Fruit fly (Drosophila melanogaster) whole organism, embryonic: Measurements from ENCODE around the gene Rbf2.
A peak's percentile ranks its signal among the peaks of the same experiment; 100 is the strongest.

Source experiments
- Aef1 ChIP-seq: fragments of 200-800 bp; sonication (Bioruptor generic); IDR thresholded peaks from 3 replicates; pipeline ENCODE4 v1.3.6; 2022; ENCODE audit warnings: missing biosample characterization, missing genetic modification characterization
- Atf6 ChIP-seq: fragments of 200-800 bp; sonication (Bioruptor generic); IDR thresholded peaks from 2 replicates; pipeline ENCODE4 v1.3.6; 2022; ENCODE audit warnings: missing biosample characterization, missing genetic modification characterization
- Bteb2 ChIP-seq: fragments of 200-800 bp; sonication (Bioruptor generic); optimal IDR thresholded peaks from 2 replicates; lab custom pipeline; 2016; ENCODE audit warnings: missing biosample characterization, missing genetic modification characterization
- CG10321 ChIP-seq: fragments of 200-800 bp; sonication (Bioruptor generic); IDR thresholded peaks from 2 replicates; pipeline ENCODE4 v1.3.6; 2022; ENCODE audit warnings: missing biosample characterization, missing genetic modification characterization
- CG10979 ChIP-seq: fragments of 200-800 bp; sonication (Bioruptor generic); optimal IDR thresholded peaks from 2 replicates; lab custom pipeline; 2018; ENCODE audit warnings: missing biosample characterization, mild to moderate bottlenecking, missing genetic modification characterization, moderate library complexity
- CG11723 ChIP-seq: fragments of 200-800 bp; sonication (Bioruptor generic); optimal IDR thresholded peaks from 2 replicates; lab custom pipeline; 2017; ENCODE audit warnings: missing biosample characterization, mild to moderate bottlenecking, missing genetic modification characterization
- CG12391 ChIP-seq: fragments of 200-800 bp; sonication (Bioruptor generic); optimal IDR thresholded peaks from 3 replicates; lab custom pipeline; 2018; ENCODE audit warnings: missing biosample characterization, mild to moderate bottlenecking, missing genetic modification characterization, moderate library complexity
- CG13624 ChIP-seq: fragments of 200-800 bp; sonication (Bioruptor generic); optimal IDR thresholded peaks from 2 replicates; lab custom pipeline; 2016; ENCODE audit warnings: missing biosample characterization, missing genetic modification characterization
- CG14441 ChIP-seq: fragments of 200-800 bp; sonication (Bioruptor generic); IDR thresholded peaks from 2 replicates; pipeline ENCODE4 v1.3.6; 2022; ENCODE audit warnings: missing biosample characterization, missing genetic modification characterization
- CG14965 ChIP-seq: fragments of 200-800 bp; sonication (Bioruptor generic); optimal IDR thresholded peaks from 2 replicates; lab custom pipeline; 2016; ENCODE audit warnings: missing biosample characterization, missing genetic modification characterization, borderline replicate concordance
- CG15696 ChIP-seq: fragments of 200-800 bp; sonication (Bioruptor generic); optimal IDR thresholded peaks from 2 replicates; lab custom pipeline; 2019; ENCODE audit warnings: missing biosample characterization, mild to moderate bottlenecking, missing genetic modification characterization, moderate library complexity
- CG18764 ChIP-seq: fragments of 200-800 bp; sonication (Bioruptor generic); optimal IDR thresholded peaks from 3 replicates; lab custom pipeline; 2016; ENCODE audit warnings: missing biosample characterization, missing genetic modification characterization
- CG31441 ChIP-seq: fragments of 200-800 bp; sonication (Bioruptor generic); IDR thresholded peaks from 2 replicates; pipeline ENCODE4 v1.3.6; 2022; ENCODE audit warnings: missing biosample characterization, missing genetic modification characterization
- CG32532 ChIP-seq: fragments of 200-800 bp; sonication (Bioruptor generic); IDR thresholded peaks from 2 replicates; pipeline ENCODE4 v1.3.6; 2022; ENCODE audit warnings: missing biosample characterization, missing genetic modification characterization
- CG32772 ChIP-seq: fragments of 200-800 bp; sonication (Bioruptor generic); IDR thresholded peaks from 2 replicates; pipeline ENCODE4 v1.3.6; 2022; ENCODE audit warnings: missing biosample characterization, missing genetic modification characterization
- CG6654 ChIP-seq: fragments of 200-800 bp; sonication (Bioruptor generic); optimal IDR thresholded peaks from 2 replicates; lab custom pipeline; 2017; ENCODE audit warnings: missing biosample characterization, mild to moderate bottlenecking, missing genetic modification characterization
- CG7271 ChIP-seq: fragments of 200-800 bp; sonication (Bioruptor generic); optimal IDR thresholded peaks from 2 replicates; lab custom pipeline; 2018; ENCODE audit warnings: missing biosample characterization, mild to moderate bottlenecking, missing genetic modification characterization, moderate library complexity
- CG8281 ChIP-seq: fragments of 200-800 bp; sonication (Bioruptor generic); optimal IDR thresholded peaks from 2 replicates; lab custom pipeline; 2018; ENCODE audit warnings: missing biosample characterization, mild to moderate bottlenecking, missing genetic modification characterization, moderate library complexity
- CG8290 ChIP-seq, 3 experiments: fragments of 200-800 bp; sonication (Bioruptor generic); optimal IDR thresholded peaks; 2 replicates each; lab custom pipeline; 2016 to 2019; ENCODE audit warnings: missing biosample characterization in 3 of 3, missing genetic modification characterization in 3 of 3, mild to moderate bottlenecking in 2 of 3, moderate library complexity in 1 of 3
- CG9215 ChIP-seq: fragments of 200-800 bp; sonication (Bioruptor generic); IDR thresholded peaks from 2 replicates; pipeline ENCODE4 v1.3.6; 2022; ENCODE audit warnings: missing biosample characterization, missing genetic modification characterization
- CG9797 ChIP-seq: fragments of 200-800 bp; sonication (Bioruptor generic); optimal IDR thresholded peaks from 3 replicates; lab custom pipeline; 2018; ENCODE audit warnings: missing biosample characterization, mild to moderate bottlenecking, missing genetic modification characterization
- Dll ChIP-seq: fragments of 200-800 bp; sonication (Bioruptor generic); IDR thresholded peaks from 4 replicates; pipeline ENCODE4 v1.3.6; 2022; ENCODE audit warnings: missing biosample characterization, missing genetic modification characterization; ENCODE audit not compliant: partially characterized antibody
- Fer1 ChIP-seq: fragments of 200-800 bp; sonication (Bioruptor generic); optimal IDR thresholded peaks from 2 replicates; lab custom pipeline; 2017; ENCODE audit warnings: missing biosample characterization, mild to moderate bottlenecking, missing genetic modification characterization
- Gug ChIP-seq: fragments of 200-800 bp; sonication (Bioruptor generic); IDR thresholded peaks from 4 replicates; pipeline ENCODE4 v1.3.6; 2022; ENCODE audit warnings: missing biosample characterization, missing genetic modification characterization
- HHEX ChIP-seq: fragments of 200-800 bp; sonication (Bioruptor generic); optimal IDR thresholded peaks from 3 replicates; lab custom pipeline; 2017; ENCODE audit warnings: missing biosample characterization, mild to moderate bottlenecking, missing genetic modification characterization, missing genetic modification reagents
- Hr78 ChIP-seq, 2 experiments: fragments of 200-800 bp in 1 of 2; fragments of >200 bp in 1 of 2; sonication (Bioruptor generic) in 1 of 2; optimal IDR thresholded peaks; 2 replicates each; lab custom pipeline; 2017 to 2019; ENCODE audit warnings: missing biosample characterization in 2 of 2, missing genetic modification characterization in 2 of 2, mild to moderate bottlenecking in 1 of 2, moderate library complexity in 1 of 2
- Nf-YC ChIP-seq: fragments of 200-800 bp; optimal IDR thresholded peaks from 3 replicates; lab custom pipeline; 2019; ENCODE audit warnings: missing biosample characterization, mild to moderate bottlenecking, missing genetic modification characterization, moderate library complexity
- NfI ChIP-seq: fragments of 200-800 bp; sonication (Bioruptor generic); optimal IDR thresholded peaks from 3 replicates; lab custom pipeline; 2018; ENCODE audit warnings: missing biosample characterization, mild to moderate bottlenecking, missing genetic modification characterization, moderate library complexity
- Optix ChIP-seq: fragments of 200-800 bp; sonication (Bioruptor generic); IDR thresholded peaks from 3 replicates; pipeline ENCODE4 v1.3.6; 2022; ENCODE audit warnings: missing biosample characterization, missing genetic modification characterization
- Sin3A ChIP-seq: fragments of >200 bp; optimal IDR thresholded peaks from 2 replicates; lab custom pipeline; 2018
- Sox102F ChIP-seq: fragments of 200-800 bp; sonication (Bioruptor generic); optimal IDR thresholded peaks from 2 replicates; lab custom pipeline; 2018; ENCODE audit warnings: missing biosample characterization, mild to moderate bottlenecking, missing genetic modification characterization, moderate library complexity
- Spps ChIP-seq: fragments of 200-800 bp; sonication (Bioruptor generic); optimal IDR thresholded peaks from 2 replicates; lab custom pipeline; 2018; ENCODE audit warnings: missing biosample characterization, mild to moderate bottlenecking, missing genetic modification characterization
- Taf1 ChIP-seq: fragments of 200-800 bp; sonication (Bioruptor generic); IDR thresholded peaks from 2 replicates; pipeline ENCODE4 v1.3.6; 2022; ENCODE audit warnings: missing biosample characterization, missing genetic modification characterization
- Vsx1 ChIP-seq: fragments of 200-800 bp; sonication (Bioruptor generic); optimal IDR thresholded peaks from 2 replicates; lab custom pipeline; 2017; ENCODE audit warnings: missing biosample characterization, mild to moderate bottlenecking, missing genetic modification characterization, missing genetic modification reagents
- Xbp1 ChIP-seq: fragments of 200-800 bp; sonication (Bioruptor generic); optimal IDR thresholded peaks from 3 replicates; lab custom pipeline; 2016; ENCODE audit warnings: missing biosample characterization, mild to moderate bottlenecking, missing genetic modification characterization
- abd-A ChIP-seq: fragments of 200-800 bp; sonication (Bioruptor generic); optimal IDR thresholded peaks from 3 replicates; lab custom pipeline; 2019; ENCODE audit warnings: missing biosample characterization, mild to moderate bottlenecking, missing genetic modification characterization, moderate library complexity
- chinmo ChIP-seq: fragments of 200-800 bp; sonication (Bioruptor generic); IDR thresholded peaks from 4 replicates; pipeline ENCODE4 v1.3.6; 2022; ENCODE audit warnings: missing biosample characterization, missing genetic modification characterization; ENCODE audit not compliant: partially characterized antibody
- disco-r ChIP-seq: fragments of 200-800 bp; sonication (Bioruptor generic); optimal IDR thresholded peaks from 2 replicates; lab custom pipeline; 2016; ENCODE audit warnings: missing biosample characterization, missing genetic modification characterization
- emc ChIP-seq: fragments of 200-800 bp; sonication (Bioruptor generic); optimal IDR thresholded peaks from 2 replicates; lab custom pipeline; 2016; ENCODE audit warnings: missing biosample characterization, missing genetic modification characterization
- en ChIP-seq: fragments of 200-800 bp; sonication (Bioruptor generic); optimal IDR thresholded peaks from 2 replicates; lab custom pipeline; 2016; ENCODE audit warnings: missing biosample characterization, missing genetic modification characterization
- exex ChIP-seq: fragments of 200-800 bp; sonication (Bioruptor generic); optimal IDR thresholded peaks from 4 replicates; lab custom pipeline; 2018; ENCODE audit warnings: missing biosample characterization, mild to moderate bottlenecking, missing genetic modification characterization, moderate library complexity
- gfzf ChIP-seq: fragments of 200-800 bp; sonication (Bioruptor generic); optimal IDR thresholded peaks from 2 replicates; lab custom pipeline; 2016; ENCODE audit warnings: missing biosample characterization, mild to moderate bottlenecking, missing genetic modification characterization, moderate library complexity
- gro ChIP-seq: fragments of 200-800 bp; sonication (Bioruptor generic); optimal IDR thresholded peaks from 2 replicates; lab custom pipeline; 2016; ENCODE audit warnings: missing biosample characterization, missing genetic modification characterization
- gt ChIP-seq: fragments of 200-800 bp; sonication (Bioruptor generic); IDR thresholded peaks from 2 replicates; pipeline ENCODE4 v1.3.6; 2022; ENCODE audit warnings: missing biosample characterization, missing genetic modification characterization
- nau ChIP-seq: fragments of 200-800 bp; sonication (Bioruptor generic); optimal IDR thresholded peaks from 3 replicates; lab custom pipeline; 2017; ENCODE audit warnings: missing biosample characterization, mild to moderate bottlenecking, missing genetic modification characterization, missing genetic modification reagents
- nerfin-1 ChIP-seq: fragments of 200-800 bp; sonication (Bioruptor generic); optimal IDR thresholded peaks from 3 replicates; lab custom pipeline; 2019; ENCODE audit warnings: missing biosample characterization, mild to moderate bottlenecking, missing genetic modification characterization, moderate library complexity
- phol ChIP-seq: fragments of 200-800 bp; sonication (Bioruptor generic); optimal IDR thresholded peaks from 3 replicates; lab custom pipeline; 2018; ENCODE audit warnings: missing biosample characterization, mild to moderate bottlenecking, missing genetic modification characterization, moderate library complexity
- run ChIP-seq: fragments of 200-800 bp; sonication (Bioruptor generic); optimal IDR thresholded peaks from 3 replicates; lab custom pipeline; 2018; ENCODE audit warnings: missing biosample characterization, mild to moderate bottlenecking, missing genetic modification characterization
- tup ChIP-seq: fragments of 200-800 bp; sonication (Bioruptor generic); optimal IDR thresholded peaks from 2 replicates; lab custom pipeline; 2016; ENCODE audit warnings: missing biosample characterization, mild to moderate bottlenecking, missing genetic modification characterization, moderate library complexity
- wor ChIP-seq: fragments of 200-800 bp; sonication (Bioruptor generic); IDR thresholded peaks from 2 replicates; pipeline ENCODE4 v1.3.6; 2022; ENCODE audit warnings: missing biosample characterization, missing genetic modification characterization
- zen ChIP-seq: fragments of 200-800 bp; sonication (Bioruptor generic); optimal IDR thresholded peaks from 3 replicates; lab custom pipeline; 2018; ENCODE audit warnings: missing biosample characterization, mild to moderate bottlenecking, missing genetic modification characterization, moderate library complexity

The Rbf2 gene

DNA sequence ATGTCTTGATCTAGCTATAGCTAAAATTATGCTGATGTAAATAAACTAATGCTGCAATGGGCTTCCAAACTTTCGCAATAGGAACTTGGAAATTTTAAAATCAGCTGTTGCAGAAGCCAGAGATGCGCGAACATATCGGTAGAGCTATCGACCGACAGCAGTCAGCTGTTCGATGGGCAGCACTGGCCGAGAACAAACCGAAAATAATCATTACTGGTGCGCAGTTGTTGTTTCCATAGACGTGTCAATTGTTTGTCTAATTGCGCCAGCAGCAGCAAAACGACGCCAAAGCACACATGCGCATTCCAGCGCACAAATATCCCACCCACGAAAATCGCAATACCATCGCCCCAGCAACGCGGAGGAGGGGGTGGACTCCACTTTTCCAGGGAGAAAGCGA is 30.3 kb upstream of the Rbf2 start, which contains the start of gene Sap47 (continued):
- TF ChIP-seq CG14441 (GFP tag; lab: Robert Waterston, UW): no peak
- no peak for TF ChIP-seq CG32772 (GFP tag; lab: Robert Waterston, UW)
- TF ChIP-seq wor: no peak
- no peak for TF ChIP-seq CG7271 (tag; lab: Kevin White, UChicago)
- TF ChIP-seq Fer1 (GFP tag; lab: Kevin White, UChicago): no peak
- TF ChIP-seq nau (GFP tag; lab: Kevin White, UChicago): no peak
- no peak for TF ChIP-seq gfzf (GFP tag; lab: Kevin White, UChicago)
- TF ChIP-seq Dll (GFP tag; lab: Robert Waterston, UW): peak; percentile 84
- no peak for TF ChIP-seq gt (GFP tag; lab: Robert Waterston, UW)
- peak; percentile 96 for TF ChIP-seq abd-A (tag; lab: Kevin White, UChicago)
- no peak for TF ChIP-seq CG14965 (GFP tag; lab: Kevin White, UChicago)
- peak; percentile 87 for TF ChIP-seq nerfin-1 (tag; lab: Kevin White, UChicago)
- TF ChIP-seq Gug (GFP tag; lab: Robert Waterston, UW): no peak
- TF ChIP-seq CG8281 (tag; lab: Kevin White, UChicago): no peak
- TF ChIP-seq run (tag; lab: Kevin White, UChicago): no peak
- TF ChIP-seq Sox102F (GFP tag; lab: Kevin White, UChicago): no peak
- TF ChIP-seq tup (GFP tag; lab: Kevin White, UChicago): no peak
- no peak for TF ChIP-seq CG15696 (tag; lab: Kevin White, UChicago)
- TF ChIP-seq CG11723: no peak
- TF ChIP-seq Atf6 (GFP tag; lab: Robert Waterston, UW): 0 out of 2 replicates have a peak, but pooled peaks have one; percentile 9
- TF ChIP-seq en (GFP tag; lab: Kevin White, UChicago): no peak
- TF ChIP-seq CG10979 (tag; lab: Kevin White, UChicago): no peak
- peak; percentile 23 for TF ChIP-seq Nf-YC (tag; lab: Kevin White, UChicago)
- no peak for TF ChIP-seq Xbp1 (GFP tag; lab: Kevin White, UChicago)
- no peak for TF ChIP-seq Bteb2 (GFP tag; lab: Kevin White, UChicago)
- peak; percentile 12 for TF ChIP-seq Vsx1 (GFP tag; lab: Kevin White, UChicago)
- TF ChIP-seq Optix: no peak
- peak; percentile 81 for TF ChIP-seq CG13624 (GFP tag; lab: Kevin White, UChicago)
- no peak for TF ChIP-seq gro (GFP tag; lab: Kevin White, UChicago)
- TF ChIP-seq CG8290 (GFP tag; optimal IDR thresholded peaks at IDR 0.05; lab: Kevin White, UChicago): no peak
- TF ChIP-seq CG8290 (tag; optimal IDR thresholded peaks at IDR 0.05; lab: Kevin White, UChicago): peak in 1 of 2 experiments; percentile 67
- no peak for TF ChIP-seq Spps (tag; lab: Kevin White, UChicago)
- no peak for TF ChIP-seq NfI (GFP tag; lab: Kevin White, UChicago)
- peak; percentile 37; the same call in 1 of the 3 replicates for TF ChIP-seq Aef1 (GFP tag; lab: Robert Waterston, UW)
- TF ChIP-seq HHEX (GFP tag; lab: Kevin White, UChicago): no peak
- TF ChIP-seq chinmo: peak; percentile 96
- peak; percentile 12 for TF ChIP-seq zen
- TF ChIP-seq disco-r (GFP tag; lab: Kevin White, UChicago): no peak
- no peak for TF ChIP-seq CG9797 (GFP tag; lab: Kevin White, UChicago)
- TF ChIP-seq CG12391 (tag; lab: Kevin White, UChicago): peak; percentile 28
- no peak for TF ChIP-seq CG18764
- TF ChIP-seq phol (tag; lab: Kevin White, UChicago): no peak
- no peak for TF ChIP-seq CG10321 (GFP tag; lab: Robert Waterston, UW)
- no peak for TF ChIP-seq CG31441 (GFP tag; lab: Robert Waterston, UW)
- peak; percentile 40 for TF ChIP-seq exex
- TF ChIP-seq CG6654: no peak
- no peak for TF ChIP-seq Hr78 (GFP tag; optimal IDR thresholded peaks at IDR 0.05; lab: Kevin White, UChicago)
- TF ChIP-seq CG32532 (GFP tag; lab: Robert Waterston, UW): peak; percentile 10; the same call in 1 of the 2 replicates
- TF ChIP-seq Taf1 (GFP tag; lab: Robert Waterston, UW): no peak
- peak; percentile 38 for TF ChIP-seq Sin3A (lab: Kevin White, UChicago)
- no peak for TF ChIP-seq emc (GFP tag; lab: Kevin White, UChicago)
- TF ChIP-seq CG9215: no peak
